Fruit fly (Drosophila melanogaster): ENCODE data around the gene dy.

dy gene

dm6 chrX:11720138-11720537 lies 58.4 kb downstream of the dy start, which contains the start of gene Tango10:
Gene Tango10, plus strand, starts transcription at chrX:11720245.
- peak; percentile 63 for TF ChIP-seq ey (GFP tag; optimal IDR thresholded peaks at IDR 0.05)
- no peak for TF ChIP-seq dsf (GFP tag; optimal IDR thresholded peaks at IDR 0.05; ENCODE audit: borderline replicate concordance)
- no peak for TF ChIP-seq dmrt93B (GFP tag; optimal IDR thresholded peaks at IDR 0.05)
- peak; percentile 7 for TF ChIP-seq sv (GFP tag; optimal IDR thresholded peaks at IDR 0.05)
- TF ChIP-seq Dfd (GFP tag; optimal IDR thresholded peaks at IDR 0.05): no peak
- peak; percentile 25 for TF ChIP-seq br (GFP tag; optimal IDR thresholded peaks at IDR 0.05)
- TF ChIP-seq sage (GFP tag; optimal IDR thresholded peaks at IDR 0.05): no peak
- TF ChIP-seq brk (GFP tag; optimal IDR thresholded peaks at IDR 0.05): no peak
- no peak for TF ChIP-seq Hr78 (GFP tag; optimal IDR thresholded peaks at IDR 0.05)
- TF ChIP-seq pan (optimal IDR thresholded peaks at IDR 0.05): no peak
- no peak for TF ChIP-seq Abd-B (GFP tag; optimal IDR thresholded peaks at IDR 0.05)
- TF ChIP-seq Mio (GFP tag; optimal IDR thresholded peaks at IDR 0.05): no peak
- no peak for TF ChIP-seq lola (GFP tag; optimal IDR thresholded peaks at IDR 0.05)
- TF ChIP-seq CG9705 (GFP tag; optimal IDR thresholded peaks at IDR 0.05): peak; percentile 25
- TF ChIP-seq h (GFP tag; optimal IDR thresholded peaks at IDR 0.05): peak; percentile 67
- no peak for TF ChIP-seq jim (GFP tag; optimal IDR thresholded peaks at IDR 0.05)
- TF ChIP-seq woc (GFP tag; optimal IDR thresholded peaks at IDR 0.05): peak; percentile 39
- peak; percentile 40 for TF ChIP-seq Sp1 (GFP tag; optimal IDR thresholded peaks at IDR 0.05)
- no peak for TF ChIP-seq fru (GFP tag; optimal IDR thresholded peaks at IDR 0.05)
- TF ChIP-seq Dif (GFP tag; optimal IDR thresholded peaks at IDR 0.05; ENCODE audit: partially characterized antibody): peak; percentile 93
- TF ChIP-seq Jra (GFP tag; optimal IDR thresholded peaks at IDR 0.05): peak; percentile 60
- TF ChIP-seq HLH106 (tag; optimal IDR thresholded peaks at IDR 0.05): peak; percentile 49
- peak in 1 of 2 experiments; percentile 76 for TF ChIP-seq foxo (GFP tag; optimal IDR thresholded peaks at IDR 0.05)
- peak; percentile 65 for TF ChIP-seq rgr (GFP tag; optimal IDR thresholded peaks at IDR 0.05)
- TF ChIP-seq psq (GFP tag; optimal IDR thresholded peaks at IDR 0.05): peak; percentile 51
- peak; percentile 42 for TF ChIP-seq OdsH (GFP tag; optimal IDR thresholded peaks at IDR 0.05)
- TF ChIP-seq Hr83 (GFP tag; optimal IDR thresholded peaks at IDR 0.05; ENCODE audit: poor library complexity, severe bottlenecking): no peak
- TF ChIP-seq GATAd (GFP tag; optimal IDR thresholded peaks at IDR 0.05): no peak
- peak; percentile 98 for TF ChIP-seq Vsx2 (GFP tag; optimal IDR thresholded peaks at IDR 0.05; ENCODE audit: partially characterized antibody)
- TF ChIP-seq Rel (GFP tag; optimal IDR thresholded peaks at IDR 0.05): no peak
- TF ChIP-seq Rel (tag; optimal IDR thresholded peaks at IDR 0.05): peak; percentile 11
- no peak for TF ChIP-seq usp (GFP tag; optimal IDR thresholded peaks at IDR 0.05)
- TF ChIP-seq CG32264 (GFP tag; optimal IDR thresholded peaks at IDR 0.05): no peak
- no peak for TF ChIP-seq Myc (optimal IDR thresholded peaks at IDR 0.05)
- no peak for TF ChIP-seq tai (GFP tag; optimal IDR thresholded peaks at IDR 0.05)
- peak; percentile 75 for TF ChIP-seq Hnf4 (GFP tag; optimal IDR thresholded peaks at IDR 0.05)
- no peak for TF ChIP-seq CrebA (GFP tag; optimal IDR thresholded peaks at IDR 0.05; ENCODE audit: borderline replicate concordance)
- TF ChIP-seq N (GFP tag; optimal IDR thresholded peaks at IDR 0.05): no peak
- peak; percentile 90 to 92 for TF ChIP-seq dl (GFP tag; optimal IDR thresholded peaks at IDR 0.05; ENCODE audit: insufficient read depth in 1 of 2, partially characterized antibody in 2 of 2)
